Worm (Caenorhabditis elegans) whole organism, mixed stage, embryonic: Measurements from ENCODE around the gene srv-11.

Source experiments
- elt-3 ChIP-seq: fragments of 150-350 bp; optimal IDR thresholded peaks from 2 replicates; lab custom pipeline; 2014; ENCODE audit warnings: missing biosample characterization, missing genetic modification characterization
- lsy-2 ChIP-seq: fragments of 150-350 bp; optimal IDR thresholded peaks from 2 replicates; lab custom pipeline; 2014; ENCODE audit warnings: missing biosample characterization, missing genetic modification characterization
- nhr-12 ChIP-seq: fragments of 150-350 bp; optimal IDR thresholded peaks from 2 replicates; lab custom pipeline; 2014; ENCODE audit warnings: missing biosample characterization, missing genetic modification characterization
- nhr-28 ChIP-seq: fragments of 150-350 bp; optimal IDR thresholded peaks from 2 replicates; lab custom pipeline; 2014; ENCODE audit warnings: missing biosample characterization, missing genetic modification characterization
- pha-4 ChIP-seq: fragments of 150-350 bp; optimal IDR thresholded peaks from 2 replicates; lab custom pipeline; 2018; ENCODE audit warnings: missing biosample characterization, missing genetic modification reagents, missing genetic modification characterization
- unc-120 ChIP-seq: sonication (generic microtip); optimal IDR thresholded peaks from 2 replicates; lab custom pipeline; 2017; ENCODE audit warnings: missing genetic modification characterization, missing compliant biosample characterization; ENCODE audit not compliant: poor library complexity, severe bottlenecking

DNA sequence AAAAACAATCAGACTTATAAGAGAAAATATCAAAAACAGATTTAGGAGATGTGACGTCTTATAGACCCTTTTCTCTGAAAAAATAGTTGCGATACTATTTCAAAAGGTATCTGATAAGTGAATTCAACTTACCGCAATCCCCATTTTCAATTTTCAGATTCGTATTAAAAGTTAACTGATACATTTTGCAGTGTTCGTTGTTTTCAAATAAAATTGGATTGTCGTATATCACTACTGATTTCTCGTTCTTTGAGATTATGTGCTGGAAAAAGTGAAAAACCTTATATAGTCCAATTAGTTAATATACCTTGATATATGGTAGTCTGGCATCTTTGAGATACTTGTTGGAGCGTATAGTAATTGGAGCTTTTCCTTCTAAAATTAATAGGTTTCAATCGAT lies 9.0 kb upstream of the srv-11 start:
- TF ChIP-seq pha-4 (tag; lab: Kevin White, UChicago) (no peak), nhr-12 (tag; lab: Kevin White, UChicago) (no peak), lsy-2 (no peak), unc-120 (no peak), elt-3 (no peak), nhr-28 (tag; lab: Kevin White, UChicago) (no peak)
